Worm (Caenorhabditis elegans) whole organism, L1 larva: ENCODE data around the gene K03B8.8.

Source experiments
- ceh-63 ChIP-seq: fragments of 200-800 bp; sonication (Bioruptor generic); optimal IDR thresholded peaks from 2 replicates; lab custom pipeline; 2018; ENCODE audit warnings: mild to moderate bottlenecking, missing genetic modification characterization, missing compliant biosample characterization
- ceh-88 ChIP-seq: fragments of 200-800 bp; sonication (Bioruptor generic); IDR thresholded peaks from 2 replicates; pipeline ENCODE4 v1.3.6; 2022; ENCODE audit warnings: missing genetic modification characterization, missing compliant biosample characterization
- elt-3 ChIP-seq, 6 experiments: fragments of 150-350 bp in 1 of 6; sonication (generic microtip); optimal IDR thresholded peaks; 2 replicates each; lab custom pipeline; 2017 to 2018; ENCODE audit warnings: missing biosample characterization in 6 of 6, missing genetic modification characterization in 6 of 6, inconsistent platforms in 1 of 6
- lir-3 ChIP-seq: sonication (generic microtip); optimal IDR thresholded peaks from 2 replicates; lab custom pipeline; 2016; ENCODE audit warnings: mild to moderate bottlenecking, missing genetic modification characterization, moderate library complexity, missing compliant biosample characterization; ENCODE audit not compliant: poor library complexity
- nhr-76 ChIP-seq: sonication (generic microtip); optimal IDR thresholded peaks from 2 replicates; lab custom pipeline; 2017; ENCODE audit warnings: missing biosample characterization, missing genetic modification characterization
- pag-3 ChIP-seq: sonication (generic microtip); optimal IDR thresholded peaks from 2 replicates; lab custom pipeline; 2017; ENCODE audit warnings: missing genetic modification characterization, mild to moderate bottlenecking, missing compliant biosample characterization, antibody characterized with exemption, borderline replicate concordance; ENCODE audit not compliant: insufficient read depth
- snpc-4 ChIP-seq: fragments of 150-350 bp; optimal IDR thresholded peaks from 2 replicates; lab custom pipeline; 2014; ENCODE audit warnings: missing biosample characterization, missing genetic modification characterization
- sup-37 ChIP-seq: fragments of 200-800 bp; sonication (Bioruptor generic); optimal IDR thresholded peaks from 2 replicates; lab custom pipeline; 2018; ENCODE audit warnings: mild to moderate bottlenecking, missing genetic modification characterization, missing compliant biosample characterization
- ztf-11 ChIP-seq, 2 experiments: sonication (generic microtip); optimal IDR thresholded peaks; 2 replicates each; lab custom pipeline; 2016 to 2017; ENCODE audit warnings: missing genetic modification characterization in 2 of 2, missing biosample characterization in 1 of 2, missing compliant biosample characterization in 1 of 2

DNA sequence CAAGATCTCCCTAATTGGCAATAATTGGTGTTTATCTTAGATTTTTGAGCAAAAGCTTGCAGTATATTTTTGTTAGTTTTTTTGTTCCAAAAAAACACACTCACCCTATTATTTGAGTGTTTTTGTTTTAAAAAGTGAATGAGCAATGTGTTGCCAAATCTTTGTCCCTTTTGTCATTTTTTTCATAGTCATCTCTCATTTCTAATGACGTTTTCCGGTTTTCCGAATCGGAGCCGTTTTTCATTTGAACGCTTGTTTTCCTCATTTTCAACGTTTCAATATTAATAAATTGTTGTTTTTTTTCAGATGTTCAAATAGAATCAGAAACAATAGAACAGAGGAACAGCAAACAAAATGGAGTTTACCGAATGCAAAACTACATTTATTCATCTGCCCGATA lies 27.7 kb upstream of the K03B8.8 start, which contains the start of gene dmsr-1:
- no peak for TF ChIP-seq sup-37 (GFP tag; lab: Kevin White, UChicago)
- no peak for TF ChIP-seq snpc-4 (tag; lab: Kevin White, UChicago)
- no peak for TF ChIP-seq nhr-76 (tag; lab: Kevin White, UChicago)
- no peak for TF ChIP-seq ceh-88 (GFP tag; lab: Robert Waterston, UW)
- TF ChIP-seq ceh-63 (GFP tag; lab: Kevin White, UChicago), result no peak
- TF ChIP-seq lir-3 (tag; lab: Kevin White, UChicago), result no peak
- no peak for TF ChIP-seq ztf-11 (tag; optimal IDR thresholded peaks at IDR 0.05; lab: Kevin White, UChicago)
- TF ChIP-seq elt-3 (tag; optimal IDR thresholded peaks at IDR 0.05; lab: Kevin White, UChicago), result no peak
- no peak for TF ChIP-seq pag-3
